Worm (Caenorhabditis elegans) whole organism, L3 larva: ENCODE measurements around the gene C25D7.16.

ENCODE experiments used
- ZK546.5 ChIP-seq: sonication (generic microtip); optimal IDR thresholded peaks from 2 replicates; lab custom pipeline; 2017; ENCODE audit warnings: missing biosample characterization, missing genetic modification characterization
- aly-2 ChIP-seq: fragments of 150-350 bp; optimal IDR thresholded peaks from 2 replicates; lab custom pipeline; 2014; ENCODE audit warnings: missing biosample characterization, missing genetic modification characterization
- ama-1 ChIP-seq: fragments of 150-350 bp; optimal IDR thresholded peaks from 2 replicates; lab custom pipeline; 2018
- ceh-16 ChIP-seq: sonication (generic microtip); optimal IDR thresholded peaks from 2 replicates; lab custom pipeline; 2017; ENCODE audit warnings: missing biosample characterization, missing genetic modification characterization
- ceh-28 ChIP-seq: fragments of 150-350 bp; optimal IDR thresholded peaks from 2 replicates; lab custom pipeline; 2014; ENCODE audit warnings: missing biosample characterization, missing genetic modification reagents, missing genetic modification characterization
- ceh-82 ChIP-seq: fragments of 150-350 bp; optimal IDR thresholded peaks from 2 replicates; lab custom pipeline; 2014; ENCODE audit warnings: missing biosample characterization, missing genetic modification characterization
- ceh-9 ChIP-seq: sonication (generic microtip); optimal IDR thresholded peaks from 2 replicates; lab custom pipeline; 2018; ENCODE audit warnings: missing biosample characterization, missing genetic modification characterization
- egl-27 ChIP-seq: sonication (generic microtip); optimal IDR thresholded peaks from 4 replicates; lab custom pipeline; 2017; ENCODE audit warnings: missing biosample characterization, missing genetic modification reagents, missing genetic modification characterization
- fkh-10 ChIP-seq: sonication (generic microtip); optimal IDR thresholded peaks from 2 replicates; lab custom pipeline; 2017; ENCODE audit warnings: missing biosample characterization, missing genetic modification reagents, missing genetic modification characterization
- fos-1 ChIP-seq: fragments of 150-350 bp; optimal IDR thresholded peaks from 2 replicates; lab custom pipeline; 2014; ENCODE audit warnings: missing biosample characterization, missing genetic modification characterization
- hmg-11 ChIP-seq: sonication (generic microtip); optimal IDR thresholded peaks from 2 replicates; lab custom pipeline; 2016; ENCODE audit warnings: missing genetic modification characterization, missing compliant biosample characterization
- jun-1 ChIP-seq: fragments of 150-350 bp; optimal IDR thresholded peaks from 2 replicates; lab custom pipeline; 2014; ENCODE audit warnings: missing biosample characterization, missing genetic modification reagents, missing genetic modification characterization
- lin-15B ChIP-seq: fragments of 150-350 bp; optimal IDR thresholded peaks from 2 replicates; lab custom pipeline; 2014; ENCODE audit warnings: missing biosample characterization, missing genetic modification characterization
- lin-39 ChIP-seq: fragments of 150-350 bp; optimal IDR thresholded peaks from 2 replicates; lab custom pipeline; 2018; ENCODE audit warnings: missing biosample characterization, missing genetic modification reagents, missing genetic modification characterization
- lsy-12 ChIP-seq: sonication (generic microtip); optimal IDR thresholded peaks from 2 replicates; lab custom pipeline; 2016; ENCODE audit warnings: mild to moderate bottlenecking, missing genetic modification characterization, missing compliant biosample characterization
- mdl-1 ChIP-seq: fragments of 150-350 bp; optimal IDR thresholded peaks from 2 replicates; lab custom pipeline; 2014; ENCODE audit warnings: missing biosample characterization, missing genetic modification characterization
- mml-1 ChIP-seq: fragments of 150-350 bp; sonication (generic microtip); optimal IDR thresholded peaks from 3 replicates; lab custom pipeline; 2014; ENCODE audit warnings: missing biosample characterization, missing genetic modification characterization
- nfya-1 ChIP-seq: sonication (generic microtip); optimal IDR thresholded peaks from 2 replicates; lab custom pipeline; 2017; ENCODE audit warnings: missing genetic modification characterization, mild to moderate bottlenecking, missing compliant biosample characterization, antibody characterized with exemption, moderate library complexity; ENCODE audit not compliant: insufficient read depth
- nhr-12 ChIP-seq: fragments of 150-350 bp; optimal IDR thresholded peaks from 2 replicates; lab custom pipeline; 2014; ENCODE audit warnings: missing biosample characterization, missing genetic modification characterization
- nhr-23 ChIP-seq: fragments of 150-350 bp; optimal IDR thresholded peaks from 2 replicates; lab custom pipeline; 2014; ENCODE audit warnings: missing biosample characterization, missing genetic modification reagents, missing genetic modification characterization
- nhr-237 ChIP-seq: fragments of 150-350 bp; optimal IDR thresholded peaks from 2 replicates; lab custom pipeline; 2014; ENCODE audit warnings: missing biosample characterization, missing genetic modification characterization
- nhr-25 ChIP-seq: sonication (generic microtip); optimal IDR thresholded peaks from 2 replicates; lab custom pipeline; 2017; ENCODE audit warnings: missing biosample characterization, missing genetic modification characterization
- nhr-28 ChIP-seq: fragments of 150-350 bp; optimal IDR thresholded peaks from 2 replicates; lab custom pipeline; 2014; ENCODE audit warnings: missing biosample characterization, missing genetic modification characterization
- nhr-67 ChIP-seq: fragments of 150-350 bp; optimal IDR thresholded peaks from 2 replicates; lab custom pipeline; 2014; ENCODE audit warnings: missing biosample characterization, missing genetic modification characterization
- nhr-77 ChIP-seq: fragments of 150-350 bp; optimal IDR thresholded peaks from 2 replicates; lab custom pipeline; 2014; ENCODE audit warnings: missing biosample characterization, missing genetic modification characterization
- pha-4 ChIP-seq: fragments of 150-350 bp; optimal IDR thresholded peaks from 2 replicates; lab custom pipeline; 2014; ENCODE audit warnings: missing biosample characterization, missing genetic modification reagents, missing genetic modification characterization
- sea-2 ChIP-seq: fragments of 150-350 bp; sonication (generic microtip); optimal IDR thresholded peaks from 4 replicates; lab custom pipeline; 2014; ENCODE audit warnings: missing biosample characterization, missing genetic modification reagents, missing genetic modification characterization
- snpc-4 ChIP-seq: fragments of 150-350 bp; optimal IDR thresholded peaks from 2 replicates; lab custom pipeline; 2014; ENCODE audit warnings: missing biosample characterization, missing genetic modification characterization
- unc-39 ChIP-seq: sonication (generic microtip); optimal IDR thresholded peaks from 4 replicates; lab custom pipeline; 2017; ENCODE audit warnings: missing biosample characterization, missing genetic modification characterization
- zag-1 ChIP-seq: fragments of 150-350 bp; optimal IDR thresholded peaks from 2 replicates; lab custom pipeline; 2014; ENCODE audit warnings: missing biosample characterization, missing genetic modification characterization
- ztf-11 ChIP-seq: fragments of 150-350 bp; optimal IDR thresholded peaks from 2 replicates; lab custom pipeline; 2014; ENCODE audit warnings: missing biosample characterization, missing genetic modification characterization
- ztf-4 ChIP-seq: fragments of 150-350 bp; optimal IDR thresholded peaks from 2 replicates; lab custom pipeline; 2014; ENCODE audit warnings: missing biosample characterization, missing genetic modification characterization

Gene C25D7.16

DNA sequence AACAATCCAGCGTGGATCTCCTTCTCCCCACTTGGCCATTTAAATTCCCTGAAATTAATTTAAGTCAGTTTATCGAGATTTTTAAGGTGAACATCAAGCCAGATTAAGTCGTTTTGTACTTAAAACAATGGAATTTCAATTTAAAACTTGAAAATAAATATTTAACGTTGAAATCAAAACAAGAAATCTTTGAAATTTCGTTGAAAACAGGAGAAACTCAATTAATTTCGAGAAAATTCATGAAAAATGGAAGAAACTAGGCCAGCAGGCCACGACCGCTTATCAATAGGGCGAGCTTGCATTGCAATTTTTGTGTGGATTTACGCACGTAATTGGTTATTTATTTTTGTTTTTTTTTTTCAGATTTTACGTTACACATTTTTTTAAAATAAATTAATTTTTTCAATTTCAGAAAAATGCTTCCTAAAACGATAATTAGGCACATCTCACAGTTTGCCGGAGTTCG is 29.4 kb downstream of the C25D7.16 start, which contains the start of the genes ahsa-1 and C01G10.7 (continued):
- peak; percentile 99 for TF ChIP-seq lin-15B (tag; lab: Kevin White, UChicago)

DNA sequence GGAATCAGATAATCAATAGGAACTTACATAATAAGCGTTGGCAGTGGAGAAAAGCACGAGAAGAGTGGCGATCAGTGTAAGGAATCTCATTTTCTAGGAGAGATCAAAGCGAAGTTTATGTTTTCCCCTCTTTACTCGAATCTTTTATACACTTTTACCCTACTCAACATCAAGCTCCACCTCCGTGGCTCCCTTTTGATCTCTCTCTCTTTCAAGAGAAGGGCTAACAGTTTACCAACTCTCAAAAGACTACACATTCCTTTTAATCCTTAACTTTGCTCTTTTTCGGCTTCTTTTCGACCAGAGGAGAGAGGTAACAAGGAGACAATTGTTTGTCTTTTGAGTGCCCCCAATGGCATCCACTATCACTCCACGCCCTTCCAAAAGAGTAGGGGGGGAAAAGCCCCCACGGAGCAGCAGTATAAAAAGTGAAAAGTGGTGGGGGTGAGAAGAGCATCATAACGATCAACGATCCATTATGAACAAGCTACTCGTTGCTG is 31.3 kb downstream of the C25D7.16 start, which contains the start of the genes C01G10.15 and C01G10.6:
Gene C01G10.15 (minus strand): TSS at position 101 of the 500 bp plus-strand sequence.
Gene C01G10.6 (plus strand): TSS at position 450 of the 500 bp plus-strand sequence.
- TF ChIP-seq pha-4 (tag; lab: Kevin White, UChicago), result peak; percentile 27
- TF ChIP-seq ceh-16 (tag; lab: Kevin White, UChicago), result no peak
- no peak for TF ChIP-seq mml-1 (tag; lab: Kevin White, UChicago)
- no peak for TF ChIP-seq nhr-23 (tag; lab: Kevin White, UChicago)
- TF ChIP-seq nhr-77 (tag; lab: Kevin White, UChicago), result no peak
- TF ChIP-seq unc-39 (tag; lab: Kevin White, UChicago), result no peak

DNA sequence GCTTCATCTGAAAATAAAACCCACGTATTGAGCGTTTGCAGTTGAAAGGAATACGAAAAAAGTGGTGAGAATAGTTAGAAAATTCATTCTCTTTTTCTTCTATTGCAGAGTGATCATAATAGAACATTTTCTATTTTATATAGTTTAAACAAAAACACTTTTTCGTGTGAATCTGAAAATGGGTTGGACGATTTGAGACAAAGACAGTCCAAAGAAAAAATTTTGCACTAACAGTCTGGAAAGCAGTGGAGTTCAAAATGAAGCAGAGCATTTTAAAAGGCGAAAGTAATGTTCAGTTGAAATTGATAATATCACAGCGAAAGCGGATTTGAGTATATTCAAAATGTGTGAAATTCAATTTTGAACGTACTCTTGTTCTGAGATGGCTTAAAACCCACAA is 32.6 kb downstream of the C25D7.16 start, which contains the start of gene C01G10.18:
Gene C01G10.18 (minus strand): TSS at position 101 of the 400 bp plus-strand sequence.
- TF ChIP-seq nhr-28 (tag; lab: Kevin White, UChicago), result no peak
- TF ChIP-seq sea-2 (GFP tag; lab: Kevin White, UChicago), result no peak
- no peak for TF ChIP-seq zag-1 (tag; lab: Kevin White, UChicago)

DNA sequence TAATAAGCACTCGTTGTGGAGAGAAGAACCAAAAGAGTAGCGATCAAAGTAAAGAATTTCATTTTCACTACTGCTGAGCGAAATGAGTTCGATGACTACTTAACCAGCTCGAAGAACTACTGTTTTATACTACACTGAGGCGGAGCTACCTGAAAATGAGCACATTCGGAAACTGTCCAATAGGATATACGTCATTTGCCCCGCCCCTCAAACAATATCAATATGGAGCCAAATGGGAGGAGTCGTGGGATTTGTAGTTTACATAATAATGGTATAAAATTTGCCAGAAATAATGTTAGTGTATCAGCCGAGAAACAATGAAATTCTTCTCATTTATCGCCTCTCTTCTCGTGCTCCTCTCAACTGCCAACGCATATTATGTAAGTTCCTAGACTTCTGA is 33.5 kb downstream of the C25D7.16 start, which contains the start of the genes C01G10.5 and C01G10.4:
Gene C01G10.5 (minus strand): TSS at position 101 of the 400 bp plus-strand sequence.
Gene C01G10.4 (plus strand): TSS at position 303 of the 400 bp plus-strand sequence.
- TF ChIP-seq ama-1 (lab: Kevin White, UChicago) (no peak), lin-39 (tag; lab: Kevin White, UChicago) (no peak), unc-39 (tag; lab: Kevin White, UChicago) (no peak), nhr-77 (tag; lab: Kevin White, UChicago) (no peak), sea-2 (GFP tag; lab: Kevin White, UChicago) (no peak), lsy-12 (tag; lab: Kevin White, UChicago) (no peak), nhr-12 (tag; lab: Kevin White, UChicago) (no peak), nhr-25 (tag; lab: Kevin White, UChicago) (no peak), nhr-67 (tag; lab: Kevin White, UChicago) (no peak), mdl-1 (tag; lab: Kevin White, UChicago) (no peak), jun-1 (no peak), ztf-4 (tag; lab: Kevin White, UChicago) (no peak)

DNA sequence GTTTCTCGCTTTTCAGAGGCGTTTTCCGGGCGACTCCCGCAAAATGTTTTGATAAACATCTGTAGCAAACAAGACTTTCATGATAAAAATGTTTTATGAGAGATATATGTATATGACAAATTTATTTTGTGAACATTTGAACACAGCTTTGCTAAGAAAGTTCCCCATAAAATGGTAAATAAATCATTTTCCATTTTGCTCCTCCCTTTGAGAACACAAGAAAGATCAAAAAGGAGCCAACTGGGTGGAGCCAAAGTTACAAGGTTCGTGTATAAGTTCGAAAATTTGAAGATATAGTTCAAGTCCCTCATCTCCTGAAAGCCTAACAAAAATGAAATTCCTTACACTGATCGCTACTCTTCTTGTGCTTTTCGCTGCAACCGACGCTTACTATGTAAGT is 34.5 kb downstream of the C25D7.16 start, which contains the start of gene C01G10.17:
Gene C01G10.17 (plus strand): TSS at position 301 of the 400 bp plus-strand sequence.
- TF ChIP-seq ceh-82 (tag; lab: Kevin White, UChicago) (no peak), hmg-11 (tag; lab: Kevin White, UChicago) (no peak), aly-2 (tag; lab: Kevin White, UChicago) (no peak), ZK546.5 (tag; lab: Kevin White, UChicago) (no peak), egl-27 (no peak), lin-15B (tag; lab: Kevin White, UChicago) (no peak), fos-1 (no peak), nfya-1 (no peak), snpc-4 (tag; lab: Kevin White, UChicago) (no peak), ztf-11 (tag; lab: Kevin White, UChicago) (no peak), fkh-10 (no peak), ceh-9 (no peak), nhr-237 (tag; lab: Kevin White, UChicago) (no peak), pha-4 (tag; lab: Kevin White, UChicago) (no peak), ceh-28 (tag; lab: Kevin White, UChicago) (no peak), lin-39 (tag; lab: Kevin White, UChicago) (no peak)

DNA sequence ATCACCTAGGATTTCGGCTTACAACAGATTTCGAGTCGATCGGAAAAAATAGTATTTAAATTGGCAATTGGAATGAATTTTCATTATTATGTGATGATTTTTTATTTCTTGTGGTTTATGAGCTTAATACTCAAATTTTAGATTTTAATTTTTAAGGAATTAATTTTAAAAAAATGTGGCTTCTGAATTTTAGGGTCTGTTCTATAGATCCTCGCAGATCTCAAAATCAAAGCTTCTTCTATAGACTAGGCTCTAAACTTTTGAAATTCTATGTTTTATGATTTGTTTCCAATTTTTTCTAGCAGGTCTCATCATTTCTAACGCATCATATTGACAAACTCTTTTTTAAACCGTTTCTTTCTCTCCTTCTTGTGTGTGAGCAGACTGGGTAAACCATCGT is 36.7 kb downstream of the C25D7.16 start, which contains the start of gene txt-12:
Gene txt-12 (plus strand): TSS at position 301 of the 400 bp plus-strand sequence.
- TF ChIP-seq lin-39 (tag; lab: Kevin White, UChicago) (no peak), ZK546.5 (tag; lab: Kevin White, UChicago) (no peak), snpc-4 (tag; lab: Kevin White, UChicago) (no peak), pha-4 (tag; lab: Kevin White, UChicago) (peak; percentile 77), nfya-1 (no peak), ztf-11 (tag; lab: Kevin White, UChicago) (no peak)
- TF ChIP-seq, all 47 proteins: peak for 1
